Worm (Caenorhabditis elegans) whole organism, L4 larva: ENCODE data around the gene gex-2.

Source experiments
- D1046.2 ChIP-seq: fragments of 200-800 bp; sonication (Bioruptor generic); IDR thresholded peaks from 2 replicates; pipeline ENCODE4 v1.3.6; 2022; ENCODE audit warnings: missing genetic modification characterization, missing compliant biosample characterization
- F44E2.7 ChIP-seq: fragments of 200-800 bp; sonication (Bioruptor generic); IDR thresholded peaks from 2 replicates; pipeline ENCODE4 v2.1.2; 2022; ENCODE audit warnings: missing genetic modification characterization, missing compliant biosample characterization
- R02D3.7 ChIP-seq: fragments of 150-350 bp; sonication (generic microtip); optimal IDR thresholded peaks from 3 replicates; lab custom pipeline; 2014; ENCODE audit warnings: missing biosample characterization, missing genetic modification characterization
- T20F7.1 ChIP-seq: fragments of 200-800 bp; sonication (Bioruptor generic); optimal IDR thresholded peaks from 2 replicates; lab custom pipeline; 2018; ENCODE audit warnings: mild to moderate bottlenecking, missing genetic modification characterization, missing compliant biosample characterization
- T26A8.4 ChIP-seq: fragments of 200-800 bp; sonication (Bioruptor generic); IDR thresholded peaks from 2 replicates; pipeline ENCODE4 v1.3.6; 2022; ENCODE audit warnings: missing genetic modification characterization, missing compliant biosample characterization
- Y105C5A.15 ChIP-seq: fragments of 200-800 bp; sonication (Bioruptor generic); IDR thresholded peaks from 2 replicates; pipeline ENCODE4 v1.3.6; 2022; ENCODE audit warnings: missing genetic modification characterization, missing compliant biosample characterization
- Y75B8A.6 ChIP-seq: fragments of 200-800 bp; sonication (Bioruptor generic); IDR thresholded peaks from 2 replicates; pipeline ENCODE4 v1.3.6; 2022; ENCODE audit warnings: missing genetic modification reagents, missing genetic modification characterization, missing compliant biosample characterization
- ZK546.5 ChIP-seq, 2 experiments: sonication (generic microtip); optimal IDR thresholded peaks; 2 replicates each; lab custom pipeline; 2017; ENCODE audit warnings: missing biosample characterization in 2 of 2, missing genetic modification characterization in 2 of 2
- arid-1 ChIP-seq: fragments of 200-800 bp; sonication (Bioruptor generic); conservative IDR thresholded peaks from 2 replicates; pipeline ENCODE4 v1.3.6; 2022; ENCODE audit warnings: missing genetic modification reagents, missing genetic modification characterization, missing compliant biosample characterization
- attf-4 ChIP-seq: sonication (generic microtip); optimal IDR thresholded peaks from 3 replicates; lab custom pipeline; 2017; ENCODE audit warnings: missing biosample characterization, missing genetic modification characterization
- ceh-20 ChIP-seq: fragments of 200-800 bp; sonication (Bioruptor generic); IDR thresholded peaks from 2 replicates; pipeline ENCODE4 v1.3.6; 2022; ENCODE audit warnings: missing genetic modification reagents, missing genetic modification characterization, missing compliant biosample characterization
- ceh-44 ChIP-seq: fragments of 200-800 bp; sonication (Bioruptor generic); IDR thresholded peaks from 2 replicates; pipeline ENCODE4 v1.3.6; 2022; ENCODE audit warnings: missing genetic modification reagents, missing genetic modification characterization, missing compliant biosample characterization
- daf-16 ChIP-seq, 3 experiments: sonication (generic microtip); optimal IDR thresholded peaks; 2 replicates each; lab custom pipeline; 2016 to 2017; ENCODE audit warnings: missing genetic modification characterization in 3 of 3, missing genetic modification reagents in 3 of 3, mild to moderate bottlenecking in 2 of 3, missing compliant biosample characterization in 2 of 3, missing biosample characterization in 1 of 3, moderate library complexity in 1 of 3
- daf-19 ChIP-seq: fragments of 200-800 bp; sonication (Bioruptor generic); conservative IDR thresholded peaks from 2 replicates; pipeline ENCODE4 v1.3.6; 2022; ENCODE audit warnings: missing genetic modification characterization, missing compliant biosample characterization
- dmd-6 ChIP-seq: fragments of 200-800 bp; sonication (Bioruptor generic); IDR thresholded peaks from 2 replicates; pipeline ENCODE4 v1.3.6; 2022; ENCODE audit warnings: missing genetic modification reagents, missing genetic modification characterization, missing compliant biosample characterization
- dmd-9 ChIP-seq: fragments of 200-800 bp; sonication (Bioruptor generic); IDR thresholded peaks from 2 replicates; pipeline ENCODE4 v1.3.6; 2022; ENCODE audit warnings: missing genetic modification reagents, missing genetic modification characterization, missing compliant biosample characterization
- dpl-1 ChIP-seq: fragments of 150-350 bp; optimal IDR thresholded peaks from 2 replicates; lab custom pipeline; 2014; ENCODE audit warnings: missing biosample characterization, missing genetic modification reagents, missing genetic modification characterization
- duxl-1 ChIP-seq: sonication (generic microtip); optimal IDR thresholded peaks from 2 replicates; lab custom pipeline; 2016; ENCODE audit warnings: mild to moderate bottlenecking, missing genetic modification characterization, moderate library complexity, missing compliant biosample characterization; ENCODE audit not compliant: poor library complexity
- dve-1 ChIP-seq: sonication (generic microtip); optimal IDR thresholded peaks from 2 replicates; lab custom pipeline; 2017; ENCODE audit warnings: antibody characterized with exemption, mild to moderate bottlenecking, missing genetic modification characterization, missing compliant biosample characterization; ENCODE audit not compliant: insufficient read depth
- egl-43 ChIP-seq: fragments of 200-800 bp; sonication (Bioruptor generic); IDR thresholded peaks from 2 replicates; pipeline ENCODE4 v1.3.6; 2022; ENCODE audit warnings: missing genetic modification reagents, missing genetic modification characterization, missing compliant biosample characterization
- fkh-10 ChIP-seq: fragments of 150-350 bp; optimal IDR thresholded peaks from 2 replicates; lab custom pipeline; 2014; ENCODE audit warnings: missing biosample characterization, missing genetic modification reagents, missing genetic modification characterization
- lin-1 ChIP-seq: fragments of 200-800 bp; sonication (Bioruptor generic); IDR thresholded peaks from 2 replicates; pipeline ENCODE4 v1.3.6; 2022; ENCODE audit warnings: missing genetic modification reagents, missing genetic modification characterization, missing compliant biosample characterization
- lin-15B ChIP-seq: fragments of 150-350 bp; sonication (generic microtip); optimal IDR thresholded peaks from 3 replicates; lab custom pipeline; 2014; ENCODE audit warnings: missing biosample characterization, missing genetic modification characterization
- lin-38 ChIP-seq: fragments of 200-800 bp; sonication (Bioruptor generic); IDR thresholded peaks from 2 replicates; pipeline ENCODE4 v1.3.6; 2022; ENCODE audit warnings: missing genetic modification reagents, missing genetic modification characterization, missing compliant biosample characterization
- lir-3 ChIP-seq: sonication (generic microtip); optimal IDR thresholded peaks from 2 replicates; lab custom pipeline; 2016; ENCODE audit warnings: mild to moderate bottlenecking, missing genetic modification characterization, missing compliant biosample characterization
- mdl-1 ChIP-seq, 2 experiments: fragments of 150-350 bp in 1 of 2; sonication (generic microtip) in 1 of 2; optimal IDR thresholded peaks; 2 replicates each; lab custom pipeline; 2014 to 2017; ENCODE audit warnings: missing biosample characterization in 2 of 2, missing genetic modification characterization in 2 of 2
- mep-1 ChIP-seq: fragments of 150-350 bp; sonication (generic microtip); optimal IDR thresholded peaks from 3 replicates; lab custom pipeline; 2014; ENCODE audit warnings: missing biosample characterization, missing genetic modification characterization
- mes-2 ChIP-seq: sonication (generic microtip); optimal IDR thresholded peaks from 2 replicates; lab custom pipeline; 2016; ENCODE audit warnings: missing genotype, mild to moderate bottlenecking, missing genetic modification characterization, missing compliant biosample characterization; ENCODE audit not compliant: poor library complexity, severe bottlenecking
- mxl-2 ChIP-seq: fragments of 200-800 bp; sonication (Bioruptor generic); conservative IDR thresholded peaks from 2 replicates; pipeline ENCODE4 v1.3.6; 2022; ENCODE audit warnings: missing genetic modification reagents, missing genetic modification characterization, missing compliant biosample characterization
- mxl-3 ChIP-seq: fragments of 200-800 bp; sonication (Bioruptor generic); optimal IDR thresholded peaks from 2 replicates; lab custom pipeline; 2018; ENCODE audit warnings: mild to moderate bottlenecking, missing genetic modification characterization, missing compliant biosample characterization
- nhr-10 ChIP-seq: fragments of 150-350 bp; optimal IDR thresholded peaks from 2 replicates; lab custom pipeline; 2014; ENCODE audit warnings: missing biosample characterization, missing genetic modification characterization
- nhr-111 ChIP-seq: fragments of 200-800 bp; sonication (Bioruptor generic); optimal IDR thresholded peaks from 2 replicates; lab custom pipeline; 2018; ENCODE audit warnings: mild to moderate bottlenecking, missing genetic modification characterization, missing compliant biosample characterization
- nhr-237 ChIP-seq: sonication (generic microtip); optimal IDR thresholded peaks from 2 replicates; lab custom pipeline; 2017; ENCODE audit warnings: missing biosample characterization, missing genetic modification characterization
- nhr-28 ChIP-seq: fragments of 150-350 bp; optimal IDR thresholded peaks from 2 replicates; lab custom pipeline; 2014; ENCODE audit warnings: missing biosample characterization, missing genetic modification characterization
- nhr-48 ChIP-seq: sonication (generic microtip); optimal IDR thresholded peaks from 2 replicates; lab custom pipeline; 2016; ENCODE audit warnings: mild to moderate bottlenecking, missing genetic modification characterization, missing compliant biosample characterization
- nhr-77 ChIP-seq: fragments of 150-350 bp; optimal IDR thresholded peaks from 2 replicates; lab custom pipeline; 2014; ENCODE audit warnings: missing biosample characterization, missing genetic modification characterization
- pqm-1 ChIP-seq: sonication (generic microtip); optimal IDR thresholded peaks from 2 replicates; lab custom pipeline; 2017; ENCODE audit warnings: missing biosample characterization, missing genetic modification characterization
- sdz-12 ChIP-seq: fragments of 200-800 bp; sonication (Bioruptor generic); optimal IDR thresholded peaks from 2 replicates; lab custom pipeline; 2018; ENCODE audit warnings: mild to moderate bottlenecking, missing genetic modification characterization, missing compliant biosample characterization
- set-16 ChIP-seq: fragments of 200-800 bp; sonication (Bioruptor generic); IDR thresholded peaks from 2 replicates; pipeline ENCODE4 v1.3.6; 2022; ENCODE audit warnings: missing genetic modification reagents, missing genetic modification characterization, missing compliant biosample characterization
- skn-1 ChIP-seq: fragments of 150-350 bp; optimal IDR thresholded peaks from 2 replicates; lab custom pipeline; 2014; ENCODE audit warnings: missing biosample characterization, missing genetic modification characterization
- snpc-4 ChIP-seq: fragments of 150-350 bp; optimal IDR thresholded peaks from 2 replicates; lab custom pipeline; 2014; ENCODE audit warnings: missing biosample characterization, missing genetic modification characterization
- tag-97 ChIP-seq: fragments of 200-800 bp; sonication (Bioruptor generic); IDR thresholded peaks from 2 replicates; pipeline ENCODE4 v1.3.6; 2022; ENCODE audit warnings: missing genetic modification characterization, missing compliant biosample characterization
- tra-1 ChIP-seq: fragments of 200-800 bp; sonication (Bioruptor generic); IDR thresholded peaks from 2 replicates; pipeline ENCODE4 v1.3.6; 2022; ENCODE audit warnings: missing genetic modification reagents, missing genetic modification characterization, missing compliant biosample characterization
- unc-62 ChIP-seq, 3 experiments: fragments of 150-350 bp in 1 of 3; sonication (generic microtip); optimal IDR thresholded peaks in 2 of 3; peaks in 1 of 3; 1 replicate in 1 of 3; 2 replicates in 2 of 3; lab custom pipeline; 2014 to 2017; ENCODE audit warnings: missing biosample characterization in 3 of 3, missing genetic modification characterization in 3 of 3, missing genetic modification reagents in 3 of 3, missing genotype in 1 of 3
- vab-7 ChIP-seq: fragments of 200-800 bp; sonication (Bioruptor generic); IDR thresholded peaks from 2 replicates; pipeline ENCODE4 v1.3.6; 2022; ENCODE audit warnings: missing genetic modification reagents, missing genetic modification characterization, missing compliant biosample characterization
- zfp-2 ChIP-seq: sonication (generic microtip); optimal IDR thresholded peaks from 2 replicates; lab custom pipeline; 2016; ENCODE audit warnings: mild to moderate bottlenecking, missing genetic modification characterization, missing compliant biosample characterization
- zip-11 ChIP-seq: fragments of 200-800 bp; sonication (Bioruptor generic); IDR thresholded peaks from 2 replicates; pipeline ENCODE4 v1.3.6; 2022; ENCODE audit warnings: missing genetic modification characterization, missing compliant biosample characterization
- zip-2 ChIP-seq: fragments of 150-350 bp; optimal IDR thresholded peaks from 2 replicates; lab custom pipeline; 2014; ENCODE audit warnings: missing biosample characterization, missing genetic modification characterization
- ztf-7 ChIP-seq: fragments of 150-350 bp; optimal IDR thresholded peaks from 2 replicates; lab custom pipeline; 2014; ENCODE audit warnings: missing biosample characterization, missing genetic modification characterization

Gene gex-2

ce11 chrIV:551923-552322 is 20.6 kb upstream of the gex-2 start:
- TF ChIP-seq zip-2 (tag; lab: Kevin White, UChicago) (no peak), tra-1 (GFP tag; lab: Robert Waterston, UW) (peak; percentile 91), ztf-7 (tag; lab: Kevin White, UChicago) (no peak), mxl-3 (peak; percentile 46), nhr-10 (tag; lab: Kevin White, UChicago) (no peak), skn-1 (tag; lab: Kevin White, UChicago) (no peak), unc-62 (GFP tag; optimal IDR thresholded peaks at IDR 0.05 in 1 of 2; lab: Kevin White, UChicago) (peak in 1 of 2 experiments; percentile 31), unc-62 (tag; optimal IDR thresholded peaks at IDR 0.05; lab: Kevin White, UChicago) (no peak), dve-1 (tag; lab: Kevin White, UChicago) (no peak), lin-38 (GFP tag; lab: Robert Waterston, UW) (no peak), ceh-20 (GFP tag; lab: Robert Waterston, UW) (0 out of 2 replicates have a peak, but pooled peaks have one; percentile 40), snpc-4 (tag; lab: Kevin White, UChicago) (no peak), dmd-9 (GFP tag; lab: Robert Waterston, UW) (no peak), lin-1 (GFP tag; lab: Robert Waterston, UW) (peak; percentile 90), D1046.2 (no peak), daf-16 (GFP tag; optimal IDR thresholded peaks at IDR 0.05; lab: Kevin White, UChicago) (peak in 1 of 2 experiments; percentile 70), daf-16 (tag; optimal IDR thresholded peaks at IDR 0.05; lab: Kevin White, UChicago) (peak; percentile 83), mdl-1 (tag; optimal IDR thresholded peaks at IDR 0.05; lab: Kevin White, UChicago) (no peak), attf-4 (tag; lab: Kevin White, UChicago) (no peak), set-16 (GFP tag; lab: Robert Waterston, UW) (no peak), T20F7.1 (GFP tag; lab: Kevin White, UChicago) (no peak), duxl-1 (tag; lab: Kevin White, UChicago) (no peak), arid-1 (GFP tag; lab: Robert Waterston, UW) (no peak), lin-15B (tag; lab: Kevin White, UChicago) (no peak), daf-19 (GFP tag; lab: Robert Waterston, UW) (no peak), lir-3 (no peak), nhr-48 (tag; lab: Kevin White, UChicago) (peak; percentile 32), mep-1 (tag; lab: Kevin White, UChicago) (no peak), nhr-77 (no peak), fkh-10 (GFP tag; lab: Kevin White, UChicago) (no peak), mxl-2 (GFP tag; lab: Robert Waterston, UW) (no peak; the same call in 1 of the 2 replicates), mes-2 (no peak), nhr-111 (GFP tag; lab: Kevin White, UChicago) (no peak), Y105C5A.15 (GFP tag; lab: Robert Waterston, UW) (no peak), nhr-237 (no peak), egl-43 (GFP tag; lab: Robert Waterston, UW) (no peak), T26A8.4 (GFP tag; lab: Robert Waterston, UW) (no peak), zfp-2 (tag; lab: Kevin White, UChicago) (no peak), dmd-6 (GFP tag; lab: Robert Waterston, UW) (peak; percentile 91), tag-97 (GFP tag; lab: Robert Waterston, UW) (no peak), R02D3.7 (tag; lab: Kevin White, UChicago) (no peak), ceh-44 (GFP tag; lab: Robert Waterston, UW) (no peak), F44E2.7 (GFP tag; lab: Robert Waterston, UW) (no peak), vab-7 (GFP tag; lab: Robert Waterston, UW) (no peak), zip-11 (no peak), nhr-28 (tag; lab: Kevin White, UChicago) (no peak), pqm-1 (tag; lab: Kevin White, UChicago) (peak; percentile 59), sdz-12 (no peak), dpl-1 (GFP tag; lab: Kevin White, UChicago) (no peak), ZK546.5 (tag; optimal IDR thresholded peaks at IDR 0.05; lab: Kevin White, UChicago) (no peak), Y75B8A.6 (GFP tag; lab: Robert Waterston, UW) (no peak)
